Fruit fly (Drosophila melanogaster) whole organism, embryonic: ENCODE measurements around the gene CG2444.

ENCODE experiments used
- Abd-B ChIP-seq: fragments of 200-800 bp; sonication (Bioruptor generic); optimal IDR thresholded peaks from 2 replicates; lab custom pipeline; 2018; ENCODE audit warnings: missing biosample characterization, mild to moderate bottlenecking, missing genetic modification characterization, moderate library complexity
- CG11504 ChIP-seq: fragments of 200-800 bp; sonication (Bioruptor generic); optimal IDR thresholded peaks from 3 replicates; lab custom pipeline; 2019; ENCODE audit warnings: missing biosample characterization, mild to moderate bottlenecking, missing genetic modification characterization, moderate library complexity
- CG12155 ChIP-seq: fragments of 200-800 bp; sonication (Bioruptor generic); optimal IDR thresholded peaks from 3 replicates; lab custom pipeline; 2016; ENCODE audit warnings: missing biosample characterization, missing genetic modification characterization
- CG15514 ChIP-seq: fragments of 200-800 bp; sonication (Bioruptor generic); optimal IDR thresholded peaks from 3 replicates; lab custom pipeline; 2017; ENCODE audit warnings: missing biosample characterization, missing genetic modification characterization, mild to moderate bottlenecking, moderate library complexity, missing genetic modification reagents
- CG15601 ChIP-seq: fragments of 200-800 bp; sonication (Bioruptor generic); optimal IDR thresholded peaks from 3 replicates; lab custom pipeline; 2019; ENCODE audit warnings: missing biosample characterization, mild to moderate bottlenecking, missing genetic modification characterization, moderate library complexity
- CG16815 ChIP-seq: fragments of 200-800 bp; sonication (Bioruptor generic); optimal IDR thresholded peaks from 3 replicates; lab custom pipeline; 2017; ENCODE audit warnings: missing biosample characterization, mild to moderate bottlenecking, missing genetic modification characterization
- CG17359 ChIP-seq: fragments of 200-800 bp; sonication (Bioruptor generic); optimal IDR thresholded peaks from 3 replicates; lab custom pipeline; 2018; ENCODE audit warnings: missing biosample characterization, mild to moderate bottlenecking, missing genetic modification characterization, moderate library complexity
- CG18262 ChIP-seq: fragments of 200-800 bp; optimal IDR thresholded peaks from 3 replicates; lab custom pipeline; 2019; ENCODE audit warnings: missing biosample characterization, mild to moderate bottlenecking, missing genetic modification characterization, moderate library complexity
- CG34422 ChIP-seq: fragments of 200-800 bp; sonication (Bioruptor generic); IDR thresholded peaks from 3 replicates; pipeline ENCODE4 v1.3.6; 2022; ENCODE audit warnings: missing biosample characterization, missing genetic modification characterization
- CG4424 ChIP-seq: fragments of 200-800 bp; sonication (Bioruptor generic); optimal IDR thresholded peaks from 3 replicates; lab custom pipeline; 2016; ENCODE audit warnings: missing biosample characterization, missing genetic modification characterization
- CG4707 ChIP-seq: fragments of 200-800 bp; sonication (Bioruptor generic); optimal IDR thresholded peaks from 2 replicates; lab custom pipeline; 2018; ENCODE audit warnings: missing biosample characterization, mild to moderate bottlenecking, missing genetic modification characterization, moderate library complexity
- CG6272 ChIP-seq: fragments of 200-800 bp; sonication (Bioruptor generic); IDR thresholded peaks from 2 replicates; pipeline ENCODE4 v1.3.6; 2022; ENCODE audit warnings: missing biosample characterization, missing genetic modification characterization
- CG9609 ChIP-seq: fragments of 200-800 bp; sonication (Bioruptor generic); optimal IDR thresholded peaks from 3 replicates; lab custom pipeline; 2016; ENCODE audit warnings: missing biosample characterization, missing genetic modification characterization
- CTCF ChIP-seq: fragments of 200-800 bp; sonication (Bioruptor generic); optimal IDR thresholded peaks from 2 replicates; lab custom pipeline; 2017; ENCODE audit warnings: missing biosample characterization, mild to moderate bottlenecking, missing genetic modification characterization, moderate library complexity
- Dll ChIP-seq: fragments of 200-800 bp; sonication (Bioruptor generic); IDR thresholded peaks from 4 replicates; pipeline ENCODE4 v1.3.6; 2022; ENCODE audit warnings: missing biosample characterization, missing genetic modification characterization; ENCODE audit not compliant: partially characterized antibody
- E2f1 ChIP-seq: fragments of 200-800 bp; sonication (Bioruptor generic); IDR thresholded peaks from 2 replicates; pipeline ENCODE4 v1.3.6; 2022; ENCODE audit warnings: missing biosample characterization, missing genetic modification characterization
- Gsc ChIP-seq: fragments of 200-800 bp; sonication (Bioruptor generic); IDR thresholded peaks from 2 replicates; pipeline ENCODE4 v1.3.6; 2022; ENCODE audit warnings: missing biosample characterization, missing genetic modification characterization
- HmgD ChIP-seq: fragments of 200-800 bp; sonication (Bioruptor generic); optimal IDR thresholded peaks from 3 replicates; lab custom pipeline; 2016; ENCODE audit warnings: missing biosample characterization, missing genetic modification characterization
- Hr51 ChIP-seq, 2 experiments: fragments of 200-800 bp; sonication (Bioruptor generic); optimal IDR thresholded peaks; 2 replicates in 1 of 2; 3 replicates in 1 of 2; lab custom pipeline; 2016 to 2018; ENCODE audit warnings: missing biosample characterization in 2 of 2, missing genetic modification characterization in 2 of 2, mild to moderate bottlenecking in 1 of 2, moderate library complexity in 1 of 2
- Lim3 ChIP-seq: fragments of 200-800 bp; sonication (Bioruptor generic); IDR thresholded peaks from 2 replicates; pipeline ENCODE4 v1.3.6; 2022; ENCODE audit warnings: missing biosample characterization, missing genetic modification characterization
- Lpt ChIP-seq: fragments of >200 bp; optimal IDR thresholded peaks from 2 replicates; lab custom pipeline; 2018; ENCODE audit warnings: missing biosample characterization, missing genetic modification characterization
- MTF-1 ChIP-seq: fragments of 200-800 bp; sonication (Bioruptor generic); optimal IDR thresholded peaks from 2 replicates; lab custom pipeline; 2018; ENCODE audit warnings: missing biosample characterization, mild to moderate bottlenecking, missing genetic modification characterization, borderline replicate concordance
- Nf-YA ChIP-seq: fragments of 200-800 bp; sonication (Bioruptor generic); IDR thresholded peaks from 2 replicates; pipeline ENCODE4 v1.3.6; 2022; ENCODE audit warnings: missing biosample characterization, missing genetic modification characterization
- Poxn ChIP-seq: fragments of 200-800 bp; sonication (Bioruptor generic); IDR thresholded peaks from 2 replicates; pipeline ENCODE4 v1.3.6; 2022; ENCODE audit warnings: missing biosample characterization, missing genetic modification characterization
- Rx ChIP-seq: fragments of 200-800 bp; sonication (Bioruptor generic); IDR thresholded peaks from 2 replicates; pipeline ENCODE4 v1.3.6; 2022; ENCODE audit warnings: missing biosample characterization, missing genetic modification characterization
- Usf ChIP-seq: fragments of 200-800 bp; sonication (Bioruptor generic); optimal IDR thresholded peaks from 2 replicates; lab custom pipeline; 2017; ENCODE audit warnings: missing genotype, missing biosample characterization, missing genetic modification characterization
- YL-1 ChIP-seq: fragments of 200-800 bp; sonication (Bioruptor generic); optimal IDR thresholded peaks from 3 replicates; lab custom pipeline; 2017; ENCODE audit warnings: missing biosample characterization, mild to moderate bottlenecking, missing genetic modification characterization
- ab ChIP-seq: fragments of 200-800 bp; sonication (Bioruptor generic); optimal IDR thresholded peaks from 2 replicates; lab custom pipeline; 2016; ENCODE audit warnings: missing biosample characterization, missing genetic modification characterization
- ato ChIP-seq: fragments of 200-800 bp; sonication (Bioruptor generic); IDR thresholded peaks from 2 replicates; pipeline ENCODE4 v1.3.6; 2022; ENCODE audit warnings: missing biosample characterization, missing genetic modification characterization; ENCODE audit not compliant: partially characterized antibody
- bowl ChIP-seq: fragments of 200-800 bp; sonication (Bioruptor generic); IDR thresholded peaks from 2 replicates; pipeline ENCODE4 v1.3.6; 2022; ENCODE audit warnings: missing biosample characterization, missing genetic modification characterization
- caup ChIP-seq: fragments of 200-800 bp; sonication (Bioruptor generic); optimal IDR thresholded peaks from 3 replicates; lab custom pipeline; 2017; ENCODE audit warnings: missing biosample characterization, mild to moderate bottlenecking, missing genetic modification characterization, moderate library complexity; ENCODE audit not compliant: severe bottlenecking
- chn ChIP-seq: fragments of 200-800 bp; sonication (Bioruptor generic); optimal IDR thresholded peaks from 2 replicates; lab custom pipeline; 2016; ENCODE audit warnings: missing biosample characterization, missing genetic modification characterization
- da ChIP-seq: fragments of 200-800 bp; sonication (Bioruptor generic); optimal IDR thresholded peaks from 2 replicates; lab custom pipeline; 2016; ENCODE audit warnings: missing biosample characterization, missing genetic modification characterization
- danr ChIP-seq: fragments of 200-800 bp; sonication (Bioruptor generic); IDR thresholded peaks from 2 replicates; pipeline ENCODE4 v1.3.6; 2022; ENCODE audit warnings: missing biosample characterization, missing genetic modification characterization
- gce ChIP-seq: fragments of 200-800 bp; sonication (Bioruptor generic); IDR thresholded peaks from 3 replicates; pipeline ENCODE4 v1.3.6; 2022; ENCODE audit warnings: missing biosample characterization, missing genetic modification characterization
- hb ChIP-seq: fragments of 200-800 bp; sonication (Bioruptor generic); IDR thresholded peaks from 3 replicates; pipeline ENCODE4 v1.3.6; 2022; ENCODE audit warnings: missing biosample characterization, missing genetic modification characterization; ENCODE audit not compliant: partially characterized antibody
- ind ChIP-seq: fragments of 200-800 bp; sonication (Bioruptor generic); optimal IDR thresholded peaks from 3 replicates; lab custom pipeline; 2016; ENCODE audit warnings: missing biosample characterization, missing genetic modification characterization
- lov ChIP-seq, 2 experiments: fragments of 200-800 bp in 1 of 2; fragments of >200 bp in 1 of 2; sonication (Bioruptor generic) in 1 of 2; IDR thresholded peaks in 1 of 2; optimal IDR thresholded peaks in 1 of 2; 2 replicates in 1 of 2; 3 replicates in 1 of 2; pipeline versions ENCODE4 v1.3.6 to Lab custom; 2017 to 2022; ENCODE audit warnings: missing biosample characterization in 1 of 2, missing genetic modification characterization in 1 of 2
- mirr ChIP-seq: fragments of 200-800 bp; sonication (Bioruptor generic); optimal IDR thresholded peaks from 3 replicates; lab custom pipeline; 2018; ENCODE audit warnings: missing biosample characterization, mild to moderate bottlenecking, missing genetic modification characterization
- mld ChIP-seq: fragments of 200-800 bp; sonication (Bioruptor generic); IDR thresholded peaks from 3 replicates; pipeline ENCODE4 v1.3.6; 2022; ENCODE audit warnings: missing biosample characterization, missing genetic modification characterization; ENCODE audit not compliant: partially characterized antibody
- nerfin-1 ChIP-seq: fragments of 200-800 bp; sonication (Bioruptor generic); optimal IDR thresholded peaks from 3 replicates; lab custom pipeline; 2019; ENCODE audit warnings: missing biosample characterization, mild to moderate bottlenecking, missing genetic modification characterization, moderate library complexity
- org-1 ChIP-seq: fragments of 200-800 bp; sonication (Bioruptor generic); optimal IDR thresholded peaks from 2 replicates; lab custom pipeline; 2017; ENCODE audit warnings: missing biosample characterization, missing genetic modification characterization
- run ChIP-seq: fragments of 200-800 bp; sonication (Bioruptor generic); optimal IDR thresholded peaks from 3 replicates; lab custom pipeline; 2018; ENCODE audit warnings: missing biosample characterization, mild to moderate bottlenecking, missing genetic modification characterization
- sna ChIP-seq: fragments of 200-800 bp; sonication (Bioruptor generic); IDR thresholded peaks from 2 replicates; pipeline ENCODE4 v1.3.6; 2022; ENCODE audit warnings: missing biosample characterization, missing genetic modification characterization; ENCODE audit not compliant: partially characterized antibody
- sqz ChIP-seq: fragments of 200-800 bp; sonication (Bioruptor generic); optimal IDR thresholded peaks from 3 replicates; lab custom pipeline; 2018; ENCODE audit warnings: missing biosample characterization, mild to moderate bottlenecking, missing genetic modification characterization
- tll ChIP-seq, 2 experiments: fragments of 200-800 bp in 1 of 2; fragments of >200 bp in 1 of 2; sonication (Bioruptor generic) in 1 of 2; optimal IDR thresholded peaks; 2 replicates each; lab custom pipeline; 2017 to 2019; ENCODE audit warnings: missing biosample characterization in 2 of 2, missing genetic modification characterization in 2 of 2, mild to moderate bottlenecking in 1 of 2, moderate library complexity in 1 of 2
- tup ChIP-seq: fragments of 200-800 bp; sonication (Bioruptor generic); optimal IDR thresholded peaks from 2 replicates; lab custom pipeline; 2016; ENCODE audit warnings: missing biosample characterization, mild to moderate bottlenecking, missing genetic modification characterization, moderate library complexity

CG2444 gene

dm6 chrX:11715937-11716730 lies 11.0 kb upstream of the CG2444 start (continued):
- peak; percentile 82 for TF ChIP-seq danr (GFP tag; lab: Robert Waterston, UW)
- peak; percentile 63 for TF ChIP-seq da (GFP tag; lab: Kevin White, UChicago)
- no peak for TF ChIP-seq tll (GFP tag; optimal IDR thresholded peaks at IDR 0.05; lab: Kevin White, UChicago)
- TF ChIP-seq Dll (GFP tag; lab: Robert Waterston, UW) = peak; percentile 79
- TF ChIP-seq CG16815 (GFP tag; lab: Kevin White, UChicago) = peak; percentile 86
- peak; percentile 71 for TF ChIP-seq CG6272 (GFP tag; lab: Robert Waterston, UW)
- TF ChIP-seq Gsc (GFP tag; lab: Robert Waterston, UW) = peak; percentile 65
- TF ChIP-seq gce (GFP tag; lab: Robert Waterston, UW) = 0 out of 3 replicates have a peak, but pooled peaks have one; percentile 57
- TF ChIP-seq HmgD = no peak
- peak; percentile 89 for TF ChIP-seq CG17359 (tag; lab: Kevin White, UChicago)
- no peak for TF ChIP-seq Lpt (GFP tag; lab: Kevin White, UChicago)
- peak; percentile 89 for TF ChIP-seq chn (GFP tag; lab: Kevin White, UChicago)
- peak; percentile 87 for TF ChIP-seq ind
- no peak for TF ChIP-seq CTCF (GFP tag; lab: Kevin White, UChicago)
- TF ChIP-seq caup (GFP tag; lab: Kevin White, UChicago) = peak; percentile 86
- TF ChIP-seq Poxn (GFP tag; lab: Robert Waterston, UW) = no peak; the same call in 1 of the 2 replicates
- peak; percentile 83 for TF ChIP-seq Usf (GFP tag; lab: Kevin White, UChicago)
- TF ChIP-seq CG15514 (GFP tag; lab: Kevin White, UChicago) = peak; percentile 51
- TF ChIP-seq CG15601 = peak; percentile 70
- TF ChIP-seq run = peak; percentile 85
- peak; percentile 48 for TF ChIP-seq tup (GFP tag; lab: Kevin White, UChicago)
- TF ChIP-seq YL-1 (GFP tag; lab: Kevin White, UChicago) = peak; percentile 24
- TF ChIP-seq CG11504 = peak; percentile 87
- peak; percentile 53 for TF ChIP-seq CG4707 (GFP tag; lab: Kevin White, UChicago)
- peak; percentile 66 for TF ChIP-seq MTF-1 (GFP tag; lab: Kevin White, UChicago)
- no peak for TF ChIP-seq Nf-YA (GFP tag; lab: Robert Waterston, UW)
- TF ChIP-seq CG12155 (GFP tag; lab: Kevin White, UChicago) = peak; percentile 100
- TF ChIP-seq mirr (GFP tag; lab: Kevin White, UChicago) = peak; percentile 9
- TF ChIP-seq hb (GFP tag; lab: Robert Waterston, UW) = peak; percentile 54; the same call in 1 of the 3 replicates
- peak; percentile 84 for TF ChIP-seq CG9609
- TF ChIP-seq mld (GFP tag; lab: Robert Waterston, UW) = peak; percentile 64; the same call in 1 of the 3 replicates
- TF ChIP-seq Abd-B (GFP tag; lab: Kevin White, UChicago) = peak; percentile 89
- peak; percentile 83 for TF ChIP-seq sqz (GFP tag; lab: Kevin White, UChicago)
- peak; percentile 81 for TF ChIP-seq nerfin-1
- TF ChIP-seq ab = peak; percentile 38
- no peak; the same call in 1 of the 2 replicates for TF ChIP-seq Lim3
- peak; percentile 34; the same call in 1 of the 2 replicates for TF ChIP-seq ato (GFP tag; lab: Robert Waterston, UW)
- 0 out of 2 replicates have a peak, but pooled peaks have one; percentile 17 for TF ChIP-seq bowl (GFP tag; lab: Robert Waterston, UW)
- peak; percentile 77 to 88 for TF ChIP-seq Hr51 (GFP tag; optimal IDR thresholded peaks at IDR 0.05; lab: Kevin White, UChicago)
- peak; percentile 81 for TF ChIP-seq CG4424 (GFP tag; lab: Kevin White, UChicago)
- peak; percentile 93 for TF ChIP-seq CG18262
- peak; percentile 86 for TF ChIP-seq org-1 (GFP tag; lab: Kevin White, UChicago)
- peak; percentile 64 for TF ChIP-seq Rx (GFP tag; lab: Robert Waterston, UW)
- TF ChIP-seq CG34422 = peak; percentile 81
- peak; percentile 68; the same call in 1 of the 2 replicates for TF ChIP-seq sna (GFP tag; lab: Robert Waterston, UW)
- TF ChIP-seq lov (optimal IDR thresholded peaks at IDR 0.05; lab: Kevin White, UChicago) = no peak
- 0 out of 3 replicates have a peak, but pooled peaks have one; percentile 35 for TF ChIP-seq lov (GFP tag; IDR thresholded peaks at IDR 0.05; lab: Robert Waterston, UW)
- TF ChIP-seq E2f1 (GFP tag; lab: Robert Waterston, UW) = peak; percentile 63
